Worm (Caenorhabditis elegans) whole organism, L2 larva: Measurements from ENCODE around the gene T25B2.3.

ENCODE experiments used
- C34F6.9 ChIP-seq: fragments of 150-350 bp; optimal IDR thresholded peaks from 2 replicates; lab custom pipeline; 2014; ENCODE audit warnings: missing biosample characterization, missing genetic modification characterization
- F13H6.1 ChIP-seq: sonication (generic microtip); optimal IDR thresholded peaks from 2 replicates; lab custom pipeline; 2016; ENCODE audit warnings: missing genetic modification characterization, missing compliant biosample characterization
- R02D3.7 ChIP-seq: fragments of 150-350 bp; optimal IDR thresholded peaks from 2 replicates; lab custom pipeline; 2014; ENCODE audit warnings: missing biosample characterization, missing genetic modification characterization
- Y55F3AM.14 ChIP-seq: fragments of 200-800 bp; sonication (Bioruptor generic); optimal IDR thresholded peaks from 2 replicates; lab custom pipeline; 2018; ENCODE audit warnings: mild to moderate bottlenecking, missing genetic modification characterization, missing compliant biosample characterization
- ZK546.5 ChIP-seq: sonication (generic microtip); optimal IDR thresholded peaks from 2 replicates; lab custom pipeline; 2017; ENCODE audit warnings: missing biosample characterization, missing genetic modification characterization
- alr-1 ChIP-seq: fragments of 150-350 bp; optimal IDR thresholded peaks from 2 replicates; lab custom pipeline; 2014; ENCODE audit warnings: missing biosample characterization, missing genetic modification characterization
- blmp-1 ChIP-seq: sonication (generic microtip); optimal IDR thresholded peaks from 2 replicates; lab custom pipeline; 2017; ENCODE audit warnings: missing genetic modification characterization, mild to moderate bottlenecking, missing compliant biosample characterization, antibody characterized with exemption, moderate library complexity; ENCODE audit not compliant: insufficient read depth
- ceh-16 ChIP-seq: fragments of 150-350 bp; optimal IDR thresholded peaks from 2 replicates; lab custom pipeline; 2014; ENCODE audit warnings: missing biosample characterization, missing genetic modification characterization
- ceh-82 ChIP-seq: fragments of 150-350 bp; optimal IDR thresholded peaks from 2 replicates; lab custom pipeline; 2014; ENCODE audit warnings: missing biosample characterization, missing genetic modification characterization
- crh-2 ChIP-seq: sonication (generic microtip); optimal IDR thresholded peaks from 2 replicates; lab custom pipeline; 2017; ENCODE audit warnings: missing biosample characterization, missing genetic modification characterization
- dmd-4 ChIP-seq: sonication (generic microtip); optimal IDR thresholded peaks from 2 replicates; lab custom pipeline; 2017; ENCODE audit warnings: missing biosample characterization, missing genetic modification characterization
- egl-27 ChIP-seq: sonication (generic microtip); optimal IDR thresholded peaks from 3 replicates; lab custom pipeline; 2017; ENCODE audit warnings: missing biosample characterization, missing genetic modification reagents, missing genetic modification characterization
- elt-1 ChIP-seq: fragments of 150-350 bp; optimal IDR thresholded peaks from 2 replicates; lab custom pipeline; 2014; ENCODE audit warnings: missing biosample characterization, missing genetic modification characterization
- elt-3 ChIP-seq: sonication (generic microtip); optimal IDR thresholded peaks from 2 replicates; lab custom pipeline; 2017; ENCODE audit warnings: missing biosample characterization, missing genetic modification characterization
- fos-1 ChIP-seq: fragments of 150-350 bp; optimal IDR thresholded peaks from 2 replicates; lab custom pipeline; 2014; ENCODE audit warnings: missing biosample characterization, missing genetic modification characterization
- lin-11 ChIP-seq: fragments of 150-350 bp; sonication (generic microtip); optimal IDR thresholded peaks from 2 replicates; lab custom pipeline; 2014; ENCODE audit warnings: missing biosample characterization, missing genetic modification characterization, inconsistent platforms, mixed read lengths
- lin-13 ChIP-seq: fragments of 150-350 bp; optimal IDR thresholded peaks from 2 replicates; lab custom pipeline; 2014; ENCODE audit warnings: missing biosample characterization, missing genetic modification reagents, missing genetic modification characterization
- lin-39 ChIP-seq: fragments of 150-350 bp; optimal IDR thresholded peaks from 2 replicates; lab custom pipeline; 2014; ENCODE audit warnings: missing biosample characterization, missing genetic modification reagents, missing genetic modification characterization
- lsy-2 ChIP-seq, 2 experiments: fragments of 150-350 bp in 1 of 2; sonication (generic microtip) in 1 of 2; optimal IDR thresholded peaks; 2 replicates each; lab custom pipeline; 2014 to 2017; ENCODE audit warnings: missing biosample characterization in 2 of 2, missing genetic modification characterization in 2 of 2
- mdl-1 ChIP-seq, 2 experiments: fragments of 150-350 bp in 1 of 2; sonication (generic microtip) in 1 of 2; optimal IDR thresholded peaks; 2 replicates each; lab custom pipeline; 2017; ENCODE audit warnings: missing biosample characterization in 2 of 2, missing genetic modification characterization in 2 of 2
- nhr-129 ChIP-seq: fragments of 150-350 bp; optimal IDR thresholded peaks from 2 replicates; lab custom pipeline; 2014; ENCODE audit warnings: missing biosample characterization, missing genetic modification characterization
- nhr-21 ChIP-seq: fragments of 150-350 bp; optimal IDR thresholded peaks from 2 replicates; lab custom pipeline; 2014; ENCODE audit warnings: missing biosample characterization, missing genetic modification characterization
- nhr-23 ChIP-seq: fragments of 150-350 bp; optimal IDR thresholded peaks from 2 replicates; lab custom pipeline; 2014; ENCODE audit warnings: missing biosample characterization, missing genetic modification reagents, missing genetic modification characterization
- nhr-237 ChIP-seq: fragments of 150-350 bp; optimal IDR thresholded peaks from 2 replicates; lab custom pipeline; 2014; ENCODE audit warnings: missing biosample characterization, missing genetic modification characterization
- nhr-6 ChIP-seq: fragments of 150-350 bp; optimal IDR thresholded peaks from 2 replicates; lab custom pipeline; 2014; ENCODE audit warnings: missing biosample characterization, missing genetic modification characterization
- nhr-77 ChIP-seq: fragments of 150-350 bp; optimal IDR thresholded peaks from 2 replicates; lab custom pipeline; 2014; ENCODE audit warnings: missing biosample characterization, missing genetic modification characterization
- peb-1 ChIP-seq: fragments of 150-350 bp; optimal IDR thresholded peaks from 2 replicates; lab custom pipeline; 2014; ENCODE audit warnings: missing biosample characterization, missing genetic modification characterization
- sem-4 ChIP-seq: fragments of 150-350 bp; optimal IDR thresholded peaks from 2 replicates; lab custom pipeline; 2014; ENCODE audit warnings: missing biosample characterization, missing genetic modification reagents, missing genetic modification characterization
- sma-3 ChIP-seq: sonication (generic microtip); optimal IDR thresholded peaks from 2 replicates; lab custom pipeline; 2016; ENCODE audit warnings: missing genetic modification reagents, missing genetic modification characterization, missing compliant biosample characterization
- sma-9 ChIP-seq, 2 experiments: fragments of 150-350 bp in 1 of 2; sonication (generic microtip) in 1 of 2; optimal IDR thresholded peaks; 2 replicates each; lab custom pipeline; 2014 to 2016; ENCODE audit warnings: missing genetic modification characterization in 2 of 2, mild to moderate bottlenecking in 1 of 2, missing biosample characterization in 1 of 2, missing compliant biosample characterization in 1 of 2, missing genetic modification reagents in 1 of 2, moderate library complexity in 1 of 2
- unc-55 ChIP-seq: fragments of 150-350 bp; sonication (generic microtip); optimal IDR thresholded peaks from 3 replicates; lab custom pipeline; 2014; ENCODE audit warnings: missing biosample characterization, missing genetic modification reagents, missing genetic modification characterization
- unc-62 ChIP-seq: fragments of 150-350 bp; optimal IDR thresholded peaks from 2 replicates; lab custom pipeline; 2014; ENCODE audit warnings: missing biosample characterization, missing genetic modification reagents, missing genetic modification characterization
- zag-1 ChIP-seq: fragments of 150-350 bp; optimal IDR thresholded peaks from 2 replicates; lab custom pipeline; 2014; ENCODE audit warnings: missing biosample characterization, missing genetic modification characterization
- ztf-1 ChIP-seq: fragments of 200-800 bp; sonication (Bioruptor generic); conservative IDR thresholded peaks from 2 replicates; pipeline ENCODE4 v1.3.6; 2022; ENCODE audit warnings: missing genetic modification characterization, missing compliant biosample characterization
- ztf-11 ChIP-seq: sonication (generic microtip); optimal IDR thresholded peaks from 2 replicates; lab custom pipeline; 2017; ENCODE audit warnings: missing biosample characterization, missing genetic modification characterization
- ztf-4 ChIP-seq: fragments of 150-350 bp; optimal IDR thresholded peaks from 2 replicates; lab custom pipeline; 2014; ENCODE audit warnings: missing biosample characterization, missing genetic modification characterization

T25B2.3 gene

DNA sequence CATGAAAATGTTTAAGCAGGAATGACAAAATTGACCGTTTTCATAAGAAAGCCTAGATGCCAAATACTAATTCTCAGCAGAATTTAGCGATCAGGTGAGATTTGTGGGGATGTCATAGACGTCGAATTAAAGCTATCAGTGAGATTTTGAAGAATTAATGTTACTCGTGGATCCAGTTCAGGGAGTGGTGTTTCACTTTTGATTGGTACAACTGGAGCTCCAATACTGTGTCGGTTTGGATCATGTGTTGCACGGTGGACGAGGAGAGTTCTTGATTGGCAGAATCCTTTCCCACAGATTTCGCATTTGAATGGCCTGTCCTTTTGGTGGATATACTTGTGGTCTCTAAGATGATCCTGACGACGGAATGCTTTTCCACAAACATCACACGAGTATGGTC, 16.4 kb upstream of the T25B2.3 start:
- TF ChIP-seq sma-3 (GFP tag; lab: Kevin White, UChicago), result no peak
- TF ChIP-seq R02D3.7 (tag; lab: Kevin White, UChicago), result no peak
- TF ChIP-seq dmd-4 (tag; lab: Kevin White, UChicago), result no peak
- TF ChIP-seq C34F6.9 (tag; lab: Kevin White, UChicago), result no peak
- TF ChIP-seq nhr-23 (tag; lab: Kevin White, UChicago), result no peak
- no peak for TF ChIP-seq nhr-21 (tag; lab: Kevin White, UChicago)
- TF ChIP-seq elt-3, result no peak
- no peak for TF ChIP-seq sma-9 (GFP tag; optimal IDR thresholded peaks at IDR 0.05; lab: Kevin White, UChicago)
- no peak for TF ChIP-seq sma-9 (tag; optimal IDR thresholded peaks at IDR 0.05; lab: Kevin White, UChicago)
- TF ChIP-seq lin-13 (GFP tag; lab: Kevin White, UChicago), result no peak
- no peak for TF ChIP-seq ztf-11

DNA sequence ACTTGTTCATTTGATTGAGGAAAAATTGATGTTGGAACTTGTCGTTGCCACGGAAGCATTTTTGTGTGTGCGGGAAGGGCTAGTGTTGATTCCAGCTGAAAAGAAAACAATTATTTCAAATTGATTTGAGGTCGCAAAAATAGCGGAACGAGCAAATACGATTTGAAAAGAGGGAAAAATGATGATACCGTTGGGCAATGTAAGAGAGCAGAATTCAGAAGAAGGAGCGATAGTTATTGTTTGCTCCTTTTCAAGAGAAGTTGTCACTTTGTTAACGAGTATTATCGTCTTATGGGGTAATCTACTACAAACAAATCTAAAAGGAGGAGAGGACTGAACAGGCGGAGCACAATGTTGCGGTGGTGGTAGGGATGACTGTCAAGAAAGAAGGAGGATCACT, 15.5 kb upstream of the T25B2.3 start, which contains the start of gene odd-2:
odd-2 (minus strand) TSS at position 101 of the 400 bp plus-strand sequence.
- TF ChIP-seq lsy-2 (tag; optimal IDR thresholded peaks at IDR 0.05; lab: Kevin White, UChicago) (no peak), lin-13 (GFP tag; lab: Kevin White, UChicago) (no peak), nhr-23 (tag; lab: Kevin White, UChicago) (no peak), nhr-21 (tag; lab: Kevin White, UChicago) (no peak), elt-3 (no peak), unc-62 (GFP tag; lab: Kevin White, UChicago) (no peak), nhr-129 (tag; lab: Kevin White, UChicago) (no peak), alr-1 (no peak), ztf-4 (tag; lab: Kevin White, UChicago) (no peak), Y55F3AM.14 (GFP tag; lab: Kevin White, UChicago) (no peak), fos-1 (tag; lab: Kevin White, UChicago) (no peak)
- TF ChIP-seq, all 48 proteins: peak for 0

DNA sequence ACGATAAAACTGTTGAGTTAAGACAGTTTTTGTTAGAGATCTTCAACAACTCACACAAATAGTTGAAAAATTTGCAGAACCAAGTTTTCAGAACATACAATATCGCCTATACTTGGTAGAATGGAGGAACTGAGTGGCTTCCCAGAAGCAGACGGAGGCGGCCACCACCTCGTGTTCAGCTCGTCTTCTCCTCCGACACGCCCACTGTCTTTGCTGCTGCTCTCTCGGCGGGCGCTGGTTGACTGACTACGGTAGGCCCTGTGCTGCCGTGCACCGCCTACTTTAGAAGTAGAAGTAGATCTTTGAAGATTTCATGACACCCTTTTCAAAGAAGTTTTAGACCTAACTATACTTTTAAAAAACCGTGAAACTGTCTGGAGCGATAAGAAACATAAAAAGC, 13.9 kb upstream of the T25B2.3 start:
- TF ChIP-seq ceh-16, result no peak
- no peak for TF ChIP-seq nhr-77 (tag; lab: Kevin White, UChicago)
- TF ChIP-seq F13H6.1 (tag; lab: Kevin White, UChicago), result no peak

ce11 chrX:6167376-6167775, 8.6 kb upstream of the T25B2.3 start:
- no peak for TF ChIP-seq nhr-21 (tag; lab: Kevin White, UChicago)
- no peak for TF ChIP-seq lin-39 (tag; lab: Kevin White, UChicago)
- TF ChIP-seq lin-13 (GFP tag; lab: Kevin White, UChicago), result no peak
- TF ChIP-seq nhr-237, result no peak
- TF ChIP-seq blmp-1 (tag; lab: Kevin White, UChicago), result no peak

- TF ChIP-seq nhr-6, result no peak
- no peak for TF ChIP-seq ztf-1 (GFP tag; lab: Robert Waterston, UW)
- no peak for TF ChIP-seq unc-55 (GFP tag; lab: Kevin White, UChicago)
- TF ChIP-seq ZK546.5 (tag; lab: Kevin White, UChicago), result no peak
- peak; percentile 65 for TF ChIP-seq fos-1 (tag; lab: Kevin White, UChicago)
- no peak for TF ChIP-seq alr-1
- TF ChIP-seq, all 48 proteins: peak for 1
Observed at ce11 chrX:6169252-6169651, 6.7 kb upstream of the T25B2.3 start, which contains the start of gene T25B2.2. Gene T25B2.2 (plus strand): TSS chrX:6169643.

DNA sequence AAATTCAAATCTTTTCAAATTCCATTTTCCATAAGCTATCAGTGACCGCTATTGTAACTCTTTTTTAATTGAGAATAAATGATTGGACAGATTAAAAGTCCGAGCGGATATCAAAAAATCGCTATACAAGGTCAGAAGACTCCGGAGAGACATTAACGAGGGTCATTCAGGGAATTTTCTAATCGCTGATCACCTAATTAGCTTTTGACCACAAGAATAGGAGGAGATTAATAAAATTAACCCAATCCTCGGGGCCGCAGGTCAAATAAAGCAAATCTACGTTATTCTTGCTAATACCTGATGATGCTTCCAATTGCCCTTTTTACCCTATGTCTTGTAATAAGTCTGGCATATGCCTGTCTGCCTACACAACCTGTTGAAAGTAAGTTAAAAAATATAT, 2.3 kb upstream of the T25B2.3 start, which contains the start of gene T25B2.1:
T25B2.1 (plus strand) TSS at position 301 of the 400 bp plus-strand sequence.
- TF ChIP-seq elt-1 (tag; lab: Kevin White, UChicago), result no peak
- no peak for TF ChIP-seq mdl-1 (tag; optimal IDR thresholded peaks at IDR 0.05; lab: Kevin White, UChicago)

DNA sequence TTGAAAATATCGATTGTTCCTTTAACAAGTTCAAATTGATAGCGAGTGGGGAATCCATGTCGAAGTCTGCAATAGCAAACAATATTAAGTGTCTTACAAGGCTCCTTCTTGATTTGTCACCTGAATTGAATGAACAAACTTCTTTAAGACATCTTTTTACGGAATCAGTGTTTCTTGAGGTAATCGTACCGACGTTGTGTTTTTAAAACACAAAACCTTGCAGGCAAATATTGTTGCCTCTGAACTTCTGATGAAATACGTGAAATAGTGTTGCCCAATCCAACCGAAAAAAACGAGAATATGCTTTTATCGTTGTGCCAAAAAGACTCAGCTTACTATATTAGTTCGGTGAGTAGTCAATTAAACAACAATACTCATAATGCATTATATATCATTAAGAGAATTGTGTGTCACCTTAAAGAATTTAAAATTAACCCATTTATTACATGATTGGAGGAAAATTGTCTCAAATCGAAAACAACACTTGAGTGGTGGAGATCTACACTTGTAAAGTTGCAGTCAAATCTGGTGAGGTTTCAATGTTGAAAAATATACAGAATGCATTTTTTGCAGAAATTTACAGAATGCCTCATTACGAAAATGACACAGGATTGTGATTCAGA, 2.1 kb downstream of the T25B2.3 start, which contains the start of the genes T25B2.4 and T13C5.3:
T25B2.4 (plus strand) TSS at position 301 of the 623 bp plus-strand sequence.
T13C5.3 (plus strand) TSS at position 573 of the 623 bp plus-strand sequence.
- TF ChIP-seq lin-13 (GFP tag; lab: Kevin White, UChicago), result no peak
- TF ChIP-seq egl-27, result no peak
- no peak for TF ChIP-seq nhr-129 (tag; lab: Kevin White, UChicago)
- TF ChIP-seq lin-11 (tag; lab: Kevin White, UChicago), result no peak
- no peak for TF ChIP-seq elt-1 (tag; lab: Kevin White, UChicago)
- TF ChIP-seq dmd-4 (tag; lab: Kevin White, UChicago), result no peak
- TF ChIP-seq ZK546.5 (tag; lab: Kevin White, UChicago), result no peak
- TF ChIP-seq peb-1 (tag; lab: Kevin White, UChicago), result no peak
- TF ChIP-seq crh-2 (tag; lab: Kevin White, UChicago), result no peak
- no peak for TF ChIP-seq sem-4 (tag; lab: Kevin White, UChicago)
- no peak for TF ChIP-seq zag-1 (tag; lab: Kevin White, UChicago)
- no peak for TF ChIP-seq ceh-82
- TF ChIP-seq fos-1 (tag; lab: Kevin White, UChicago), result no peak
